Worm (Caenorhabditis elegans) whole organism, late embryonic: Measurements from ENCODE around the gene F44E2.8.

ENCODE experiments used
- C08G9.2 ChIP-seq: sonication (generic microtip); optimal IDR thresholded peaks from 2 replicates; lab custom pipeline; 2016; ENCODE audit warnings: mild to moderate bottlenecking, missing genetic modification characterization, moderate library complexity, missing compliant biosample characterization
- C38D4.7 ChIP-seq: fragments of 200-800 bp; sonication (Bioruptor generic); optimal IDR thresholded peaks from 2 replicates; lab custom pipeline; 2018; ENCODE audit warnings: mild to moderate bottlenecking, missing genetic modification characterization, moderate library complexity, missing compliant biosample characterization
- F13H6.1 ChIP-seq: sonication (generic microtip); optimal IDR thresholded peaks from 2 replicates; lab custom pipeline; 2016; ENCODE audit warnings: missing genetic modification characterization, missing compliant biosample characterization
- K02D7.2 ChIP-seq: sonication (generic microtip); optimal IDR thresholded peaks from 2 replicates; lab custom pipeline; 2017; ENCODE audit warnings: mild to moderate bottlenecking, missing genetic modification characterization, missing compliant biosample characterization
- K09A11.1 ChIP-seq: sonication (generic microtip); optimal IDR thresholded peaks from 2 replicates; lab custom pipeline; 2017; ENCODE audit warnings: antibody characterized with exemption, mild to moderate bottlenecking, missing genetic modification characterization, missing compliant biosample characterization; ENCODE audit not compliant: insufficient read depth
- Y22D7AL.16 ChIP-seq: sonication (generic microtip); optimal IDR thresholded peaks from 2 replicates; lab custom pipeline; 2016; ENCODE audit warnings: missing genetic modification characterization, missing compliant biosample characterization
- ama-1 ChIP-seq: fragments of 150-350 bp; optimal IDR thresholded peaks from 2 replicates; lab custom pipeline; 2014
- ceh-14 ChIP-seq: sonication (generic microtip); optimal IDR thresholded peaks from 2 replicates; lab custom pipeline; 2016; ENCODE audit warnings: missing genotype, missing genetic modification characterization, missing compliant biosample characterization
- ceh-2 ChIP-seq: sonication (generic microtip); optimal IDR thresholded peaks from 2 replicates; lab custom pipeline; 2016; ENCODE audit warnings: missing genotype, missing genetic modification characterization, missing compliant biosample characterization
- ceh-22 ChIP-seq: sonication (generic microtip); optimal IDR thresholded peaks from 2 replicates; lab custom pipeline; 2017; ENCODE audit warnings: missing biosample characterization, missing genetic modification characterization
- ceh-24 ChIP-seq: sonication (generic microtip); optimal IDR thresholded peaks from 2 replicates; lab custom pipeline; 2016; ENCODE audit warnings: mild to moderate bottlenecking, missing genetic modification characterization, missing compliant biosample characterization
- ceh-30 ChIP-seq: fragments of 150-350 bp; optimal IDR thresholded peaks from 2 replicates; lab custom pipeline; 2014; ENCODE audit warnings: missing biosample characterization, missing genetic modification characterization
- ceh-31 ChIP-seq: sonication (generic microtip); optimal IDR thresholded peaks from 2 replicates; lab custom pipeline; 2016; ENCODE audit warnings: missing genetic modification characterization, missing compliant biosample characterization
- ceh-45 ChIP-seq: fragments of 200-800 bp; sonication (Bioruptor generic); IDR thresholded peaks from 2 replicates; pipeline ENCODE4 v1.3.6; 2022; ENCODE audit warnings: missing genetic modification reagents, missing genetic modification characterization, missing compliant biosample characterization
- ceh-48 ChIP-seq: sonication (generic microtip); optimal IDR thresholded peaks from 2 replicates; lab custom pipeline; 2016; ENCODE audit warnings: missing genetic modification characterization, inconsistent platforms, missing compliant biosample characterization
- ceh-6 ChIP-seq: fragments of 200-800 bp; sonication (Bioruptor generic); optimal IDR thresholded peaks from 2 replicates; lab custom pipeline; 2018; ENCODE audit warnings: mild to moderate bottlenecking, missing genetic modification characterization, missing compliant biosample characterization
- dmd-4 ChIP-seq: sonication (generic microtip); optimal IDR thresholded peaks from 2 replicates; lab custom pipeline; 2016; ENCODE audit warnings: borderline replicate concordance, missing genetic modification characterization, missing compliant biosample characterization
- dve-1 ChIP-seq: sonication (generic microtip); optimal IDR thresholded peaks from 2 replicates; lab custom pipeline; 2017; ENCODE audit warnings: antibody characterized with exemption, mild to moderate bottlenecking, missing genetic modification characterization, missing compliant biosample characterization
- elt-4 ChIP-seq: sonication (generic microtip); optimal IDR thresholded peaks from 2 replicates; lab custom pipeline; 2016; ENCODE audit warnings: missing genetic modification characterization, missing compliant biosample characterization
- ets-4 ChIP-seq: sonication (generic microtip); optimal IDR thresholded peaks from 2 replicates; lab custom pipeline; 2016; ENCODE audit warnings: missing genetic modification characterization, missing compliant biosample characterization
- eyg-1 ChIP-seq: sonication (generic microtip); optimal IDR thresholded peaks from 2 replicates; lab custom pipeline; 2016; ENCODE audit warnings: missing genotype, missing genetic modification characterization, missing compliant biosample characterization
- fkh-10 ChIP-seq: fragments of 150-350 bp; optimal IDR thresholded peaks from 2 replicates; lab custom pipeline; 2014; ENCODE audit warnings: missing biosample characterization, missing genetic modification reagents, missing genetic modification characterization
- fkh-6 ChIP-seq: sonication (generic microtip); optimal IDR thresholded peaks from 2 replicates; lab custom pipeline; 2016; ENCODE audit warnings: missing genetic modification characterization, missing compliant biosample characterization
- hlh-15 ChIP-seq: sonication (generic microtip); optimal IDR thresholded peaks from 2 replicates; lab custom pipeline; 2016; ENCODE audit warnings: missing genetic modification characterization, missing compliant biosample characterization
- hlh-6 ChIP-seq: sonication (generic microtip); optimal IDR thresholded peaks from 2 replicates; lab custom pipeline; 2016; ENCODE audit warnings: missing genotype, missing genetic modification characterization, missing compliant biosample characterization
- lim-6 ChIP-seq: sonication (generic microtip); optimal IDR thresholded peaks from 2 replicates; lab custom pipeline; 2016; ENCODE audit warnings: missing genetic modification characterization, missing compliant biosample characterization
- madf-2 ChIP-seq: sonication (generic microtip); optimal IDR thresholded peaks from 2 replicates; lab custom pipeline; 2017; ENCODE audit warnings: missing genetic modification characterization, missing compliant biosample characterization
- nfya-1 ChIP-seq: sonication (generic microtip); optimal IDR thresholded peaks from 2 replicates; lab custom pipeline; 2017; ENCODE audit warnings: missing genetic modification characterization, mild to moderate bottlenecking, missing compliant biosample characterization, antibody characterized with exemption, moderate library complexity
- nhr-11 ChIP-seq: fragments of 150-350 bp; optimal IDR thresholded peaks from 2 replicates; lab custom pipeline; 2014; ENCODE audit warnings: missing biosample characterization, missing genetic modification characterization
- nhr-232 ChIP-seq: sonication (generic microtip); optimal IDR thresholded peaks from 2 replicates; lab custom pipeline; 2016; ENCODE audit warnings: missing genetic modification characterization, missing compliant biosample characterization
- npax-4 ChIP-seq: sonication (generic microtip); optimal IDR thresholded peaks from 2 replicates; lab custom pipeline; 2016; ENCODE audit warnings: missing genetic modification characterization, missing compliant biosample characterization
- odd-2 ChIP-seq: sonication (generic microtip); optimal IDR thresholded peaks from 2 replicates; lab custom pipeline; 2017; ENCODE audit warnings: antibody characterized with exemption, mild to moderate bottlenecking, missing genetic modification characterization, missing compliant biosample characterization
- pag-3 ChIP-seq: sonication (generic microtip); optimal IDR thresholded peaks from 2 replicates; lab custom pipeline; 2016; ENCODE audit warnings: missing compliant biosample characterization, missing genetic modification characterization, borderline replicate concordance
- pax-1 ChIP-seq: fragments of 150-350 bp; optimal IDR thresholded peaks from 2 replicates; lab custom pipeline; 2014; ENCODE audit warnings: missing biosample characterization, missing genetic modification characterization
- pha-2 ChIP-seq: sonication (generic microtip); optimal IDR thresholded peaks from 2 replicates; lab custom pipeline; 2017; ENCODE audit warnings: mild to moderate bottlenecking, missing genetic modification characterization, missing compliant biosample characterization
- pqm-1 ChIP-seq: sonication (generic microtip); optimal IDR thresholded peaks from 2 replicates; lab custom pipeline; 2016; ENCODE audit warnings: missing genetic modification characterization, missing compliant biosample characterization
- pros-1 ChIP-seq: fragments of 150-350 bp; optimal IDR thresholded peaks from 2 replicates; lab custom pipeline; 2014; ENCODE audit warnings: missing biosample characterization, missing genetic modification reagents, missing genetic modification characterization
- ref-2 ChIP-seq: sonication (generic microtip); optimal IDR thresholded peaks from 2 replicates; lab custom pipeline; 2016; ENCODE audit warnings: missing genetic modification characterization, missing compliant biosample characterization
- rnt-1 ChIP-seq: sonication (generic microtip); optimal IDR thresholded peaks from 2 replicates; lab custom pipeline; 2016; ENCODE audit warnings: missing genetic modification characterization, missing compliant biosample characterization
- sdc-2 ChIP-seq: sonication (generic microtip); optimal IDR thresholded peaks from 2 replicates; lab custom pipeline; 2016; ENCODE audit warnings: missing genotype, missing genetic modification characterization, missing compliant biosample characterization
- sox-2 ChIP-seq: fragments of 200-800 bp; sonication (Bioruptor generic); IDR thresholded peaks from 2 replicates; pipeline ENCODE4 v1.3.6; 2022; ENCODE audit warnings: missing genetic modification reagents, missing genetic modification characterization, missing compliant biosample characterization
- sox-4 ChIP-seq: sonication (generic microtip); optimal IDR thresholded peaks from 2 replicates; lab custom pipeline; 2017; ENCODE audit warnings: mild to moderate bottlenecking, missing genetic modification characterization, inconsistent platforms, missing compliant biosample characterization
- tbx-2 ChIP-seq: sonication (generic microtip); optimal IDR thresholded peaks from 2 replicates; lab custom pipeline; 2016; ENCODE audit warnings: missing genetic modification characterization, missing compliant biosample characterization
- tbx-7 ChIP-seq: sonication (generic microtip); optimal IDR thresholded peaks from 2 replicates; lab custom pipeline; 2016; ENCODE audit warnings: missing genotype, missing genetic modification characterization, missing compliant biosample characterization
- ttx-3 ChIP-seq: sonication (generic microtip); optimal IDR thresholded peaks from 2 replicates; lab custom pipeline; 2016; ENCODE audit warnings: missing genetic modification reagents, missing genetic modification characterization, missing compliant biosample characterization
- unc-42 ChIP-seq: sonication (generic microtip); optimal IDR thresholded peaks from 2 replicates; lab custom pipeline; 2016; ENCODE audit warnings: missing genotype, missing genetic modification characterization, missing compliant biosample characterization
- unc-55 ChIP-seq: sonication (generic microtip); optimal IDR thresholded peaks from 2 replicates; lab custom pipeline; 2017; ENCODE audit warnings: missing biosample characterization, missing genetic modification reagents, missing genetic modification characterization
- unc-86 ChIP-seq: sonication (generic microtip); optimal IDR thresholded peaks from 2 replicates; lab custom pipeline; 2016; ENCODE audit warnings: missing genetic modification characterization, missing compliant biosample characterization
- zip-5 ChIP-seq: sonication (generic microtip); optimal IDR thresholded peaks from 2 replicates; lab custom pipeline; 2016; ENCODE audit warnings: missing genetic modification characterization, missing compliant biosample characterization
- ztf-16 ChIP-seq: sonication (generic microtip); optimal IDR thresholded peaks from 2 replicates; lab custom pipeline; 2017; ENCODE audit warnings: missing genetic modification characterization, missing compliant biosample characterization

Gene F44E2.8

DNA sequence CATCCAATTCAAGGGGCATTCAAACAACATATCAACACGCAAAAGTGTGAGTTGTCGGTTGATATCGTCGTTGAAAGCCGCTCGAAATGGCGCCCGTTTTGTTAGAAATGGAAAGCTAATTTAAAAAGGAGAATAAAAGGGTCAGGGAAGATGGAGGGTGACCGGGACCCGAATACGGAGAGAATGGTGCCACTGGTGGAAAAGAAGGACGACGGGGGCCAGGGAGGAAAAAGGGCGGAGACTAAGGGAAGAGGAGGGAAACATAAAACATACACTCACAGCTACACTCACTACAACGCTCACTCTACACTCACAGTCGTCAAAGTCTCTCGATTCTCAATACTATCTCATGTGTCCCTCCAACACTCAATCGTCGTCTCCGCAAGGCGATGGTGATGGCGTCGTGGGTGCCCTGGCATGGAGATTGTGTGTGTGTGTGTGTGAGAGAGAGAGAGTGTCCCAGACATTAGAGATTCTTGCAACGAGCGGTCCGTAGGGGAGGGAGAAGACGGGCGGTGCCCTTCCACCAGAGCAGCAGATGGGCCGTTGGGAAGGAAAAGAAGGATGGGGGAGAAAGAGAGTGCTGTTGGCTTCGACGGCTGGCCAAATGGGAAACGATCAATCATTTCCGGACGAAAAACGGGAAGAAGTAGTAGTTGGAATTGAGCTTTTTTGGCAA is 24.5 kb upstream of the F44E2.8 start (continued):
- no peak for TF ChIP-seq zip-5 (tag; lab: Kevin White, UChicago)
- peak; percentile 83 for TF ChIP-seq unc-42 (tag; lab: Kevin White, UChicago)
- peak; percentile 11 for TF ChIP-seq hlh-6
- peak; percentile 70 for TF ChIP-seq ama-1 (lab: Kevin White, UChicago)
- TF ChIP-seq elt-4 (tag; lab: Kevin White, UChicago): no peak
- TF ChIP-seq C38D4.7 (GFP tag; lab: Kevin White, UChicago): no peak
- TF ChIP-seq ceh-45 (GFP tag; lab: Robert Waterston, UW): no peak
- peak; percentile 74 for TF ChIP-seq ref-2 (tag; lab: Kevin White, UChicago)
- TF ChIP-seq ceh-24 (tag; lab: Kevin White, UChicago): no peak
- no peak for TF ChIP-seq fkh-10 (GFP tag; lab: Kevin White, UChicago)
- TF ChIP-seq F13H6.1 (tag; lab: Kevin White, UChicago): no peak
- TF ChIP-seq sdc-2 (tag; lab: Kevin White, UChicago): peak; percentile 70
- TF ChIP-seq npax-4: no peak
- TF ChIP-seq ceh-22 (tag; lab: Kevin White, UChicago): no peak
- peak; percentile 90 for TF ChIP-seq tbx-2 (tag; lab: Kevin White, UChicago)
- no peak for TF ChIP-seq hlh-15
- no peak for TF ChIP-seq sox-4 (tag; lab: Kevin White, UChicago)
- no peak for TF ChIP-seq lim-6 (tag; lab: Kevin White, UChicago)
- no peak for TF ChIP-seq Y22D7AL.16 (tag; lab: Kevin White, UChicago)
- TF ChIP-seq C08G9.2 (tag; lab: Kevin White, UChicago): peak; percentile 75
- TF ChIP-seq dve-1 (tag; lab: Kevin White, UChicago): no peak

DNA sequence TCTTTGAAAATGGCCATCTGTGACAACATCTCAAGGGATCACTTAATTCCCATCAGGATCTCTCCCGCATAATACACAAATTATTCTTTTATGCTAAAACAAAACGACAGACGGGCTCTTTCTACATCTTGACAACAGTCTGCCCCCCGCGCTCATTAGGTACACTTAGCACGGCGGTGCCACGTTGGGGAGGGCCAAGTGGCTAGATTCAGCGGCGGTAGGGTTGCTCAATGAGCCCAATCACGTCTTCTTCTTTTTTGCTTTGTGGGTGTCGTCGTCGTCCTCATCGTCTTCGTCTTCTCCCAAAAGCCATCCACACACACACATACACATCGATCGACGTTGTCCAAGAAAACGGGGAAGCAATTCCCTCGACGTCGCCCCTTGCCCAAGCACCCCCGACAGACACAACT is 23.4 kb upstream of the F44E2.8 start:
- TF ChIP-seq pros-1 (no peak), nhr-232 (no peak), ceh-48 (tag; lab: Kevin White, UChicago) (peak; percentile 57), lim-6 (tag; lab: Kevin White, UChicago) (no peak), unc-86 (tag; lab: Kevin White, UChicago) (no peak), ceh-2 (no peak), zip-5 (tag; lab: Kevin White, UChicago) (no peak), pag-3 (tag; lab: Kevin White, UChicago) (no peak), sox-2 (GFP tag; lab: Robert Waterston, UW) (no peak), rnt-1 (tag; lab: Kevin White, UChicago) (no peak), pqm-1 (tag; lab: Kevin White, UChicago) (no peak), pha-2 (tag; lab: Kevin White, UChicago) (no peak), odd-2 (tag; lab: Kevin White, UChicago) (no peak), ztf-16 (tag; lab: Kevin White, UChicago) (no peak), tbx-7 (tag; lab: Kevin White, UChicago) (no peak), ceh-14 (no peak), ref-2 (tag; lab: Kevin White, UChicago) (peak; percentile 2), K02D7.2 (tag; lab: Kevin White, UChicago) (no peak), ceh-30 (no peak), tbx-2 (tag; lab: Kevin White, UChicago) (no peak), ama-1 (lab: Kevin White, UChicago) (no peak), nfya-1 (tag; lab: Kevin White, UChicago) (peak; percentile 37), dve-1 (tag; lab: Kevin White, UChicago) (no peak), unc-55 (no peak), ceh-31 (peak; percentile 36), madf-2 (tag; lab: Kevin White, UChicago) (no peak), eyg-1 (tag; lab: Kevin White, UChicago) (peak; percentile 43), fkh-6 (no peak), K09A11.1 (no peak), fkh-10 (GFP tag; lab: Kevin White, UChicago) (no peak), npax-4 (no peak), nhr-11 (tag; lab: Kevin White, UChicago) (no peak), elt-4 (tag; lab: Kevin White, UChicago) (no peak), Y22D7AL.16 (tag; lab: Kevin White, UChicago) (no peak), hlh-6 (peak; percentile 26), dmd-4 (no peak), pax-1 (no peak), ceh-6 (GFP tag; lab: Kevin White, UChicago) (no peak), ttx-3 (no peak), ets-4 (tag; lab: Kevin White, UChicago) (no peak), sdc-2 (tag; lab: Kevin White, UChicago) (no peak)
